Worm (Caenorhabditis elegans): ENCODE data around the gene Y38A10A.7.

Y38A10A.7 gene

DNA sequence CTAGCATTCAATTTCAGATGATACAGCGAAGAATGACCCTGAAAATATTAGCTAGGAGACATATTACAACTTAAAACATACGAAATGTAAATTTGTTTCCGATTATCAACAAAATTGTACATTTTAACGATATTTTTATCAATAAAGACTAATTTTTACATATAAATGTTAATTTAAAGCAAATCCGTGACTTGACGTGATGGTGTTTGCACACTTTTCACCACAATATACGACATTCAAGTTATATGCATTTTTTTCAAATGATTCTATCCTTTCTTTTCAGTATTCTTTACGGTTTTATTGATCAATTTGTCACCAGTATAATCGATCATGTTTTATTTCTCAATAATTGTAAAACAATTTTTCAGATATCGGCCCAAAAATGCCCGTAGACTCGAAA, at the start of gene Y38A10A.7:
Gene Y38A10A.7, plus strand, starts transcription at position 369 of the 400 bp plus-strand sequence.
- TF ChIP-seq mls-2 (tag; optimal IDR thresholded peaks at IDR 0.05) (no peak), nhr-237 (tag; optimal IDR thresholded peaks at IDR 0.05) (no peak), ham-2 (GFP tag; optimal IDR thresholded peaks at IDR 0.05) (no peak), lsy-2 (tag; optimal IDR thresholded peaks at IDR 0.05) (no peak), bed-3 (GFP tag; optimal IDR thresholded peaks at IDR 0.05) (no peak), hlh-1 (tag; optimal IDR thresholded peaks at IDR 0.05) (no peak), ztf-11 (tag; optimal IDR thresholded peaks at IDR 0.05) (no peak), cnd-1 (tag; optimal IDR thresholded peaks at IDR 0.05) (no peak), nhr-28 (tag; optimal IDR thresholded peaks at IDR 0.05) (no peak), flh-1 (GFP tag; optimal IDR thresholded peaks at IDR 0.05) (no peak), pha-4 (tag; optimal IDR thresholded peaks at IDR 0.05) (no peak), sptf-1 (tag; optimal IDR thresholded peaks at IDR 0.05) (no peak), lin-13 (tag; optimal IDR thresholded peaks at IDR 0.05) (no peak), unc-120 (tag; optimal IDR thresholded peaks at IDR 0.05; ENCODE audit: poor library complexity, severe bottlenecking) (no peak), ces-1 (GFP tag; optimal IDR thresholded peaks at IDR 0.05) (no peak), nhr-2 (tag; optimal IDR thresholded peaks at IDR 0.05) (no peak), nhr-12 (tag; optimal IDR thresholded peaks at IDR 0.05) (no peak), ceh-39 (tag; optimal IDR thresholded peaks at IDR 0.05) (no peak), drap-1 (GFP tag; optimal IDR thresholded peaks at IDR 0.05) (no peak)

DNA sequence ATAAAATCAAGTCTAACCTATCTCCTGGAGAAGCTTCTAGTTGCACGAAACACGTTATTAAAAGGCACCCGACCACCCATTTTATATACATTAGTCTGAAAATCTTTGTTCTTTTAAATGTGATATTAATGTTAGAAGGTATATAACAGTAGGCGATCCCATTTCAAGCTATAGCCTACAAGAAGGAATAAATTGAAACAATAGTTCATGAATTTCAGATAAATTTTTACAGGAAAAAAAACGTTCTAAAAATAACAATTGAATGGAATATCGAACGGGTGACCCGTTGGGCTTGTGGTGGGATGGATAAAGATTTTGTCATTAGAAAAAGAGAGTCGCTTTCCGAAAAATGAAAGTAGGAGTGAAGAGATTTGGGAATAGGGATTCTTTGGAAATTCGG, 48.2 kb upstream of the Y38A10A.7 start, which contains the start of gene pgap-3:
Gene pgap-3, minus strand, starts transcription at position 101 of the 400 bp plus-strand sequence.
- TF ChIP-seq M03D4.4 (tag; optimal IDR thresholded peaks at IDR 0.05) (no peak), mab-5 (tag; optimal IDR thresholded peaks at IDR 0.05) (no peak), zip-8 (tag; optimal IDR thresholded peaks at IDR 0.05) (no peak), ceh-39 (tag; optimal IDR thresholded peaks at IDR 0.05) (no peak), ham-2 (GFP tag; optimal IDR thresholded peaks at IDR 0.05) (no peak), sptf-1 (tag; optimal IDR thresholded peaks at IDR 0.05) (no peak), mls-2 (tag; optimal IDR thresholded peaks at IDR 0.05) (no peak), flh-1 (GFP tag; optimal IDR thresholded peaks at IDR 0.05) (no peak), drap-1 (GFP tag; optimal IDR thresholded peaks at IDR 0.05) (no peak), nhr-2 (tag; optimal IDR thresholded peaks at IDR 0.05) (no peak), ceh-83 (GFP tag; optimal IDR thresholded peaks at IDR 0.05) (no peak), nhr-12 (tag; optimal IDR thresholded peaks at IDR 0.05) (no peak), sem-2 (GFP tag; optimal IDR thresholded peaks at IDR 0.05) (no peak)

DNA sequence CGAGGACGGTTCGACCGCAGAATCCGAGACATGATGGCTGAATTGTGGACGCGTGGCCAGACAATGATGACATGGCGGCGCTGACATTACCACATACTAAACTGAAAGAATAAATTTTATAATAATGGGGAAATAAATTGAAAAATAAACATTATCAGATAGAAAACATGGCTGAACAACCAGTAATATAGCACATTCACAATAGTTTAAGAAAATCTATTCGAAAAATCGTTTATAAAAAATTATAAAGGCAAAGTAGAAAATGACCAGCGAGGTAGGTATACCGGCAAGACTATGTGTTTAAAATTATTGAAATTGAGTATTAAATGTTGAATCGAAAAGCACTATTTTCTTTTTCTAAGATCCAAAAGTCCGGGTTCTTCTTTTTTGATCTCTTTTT, 44.8 kb upstream of the Y38A10A.7 start, which contains the start of gene jamp-1:
Gene jamp-1, minus strand, starts transcription at position 101 of the 400 bp plus-strand sequence.
- no peak for TF ChIP-seq unc-120 (tag; optimal IDR thresholded peaks at IDR 0.05; ENCODE audit: poor library complexity, severe bottlenecking)
- TF ChIP-seq cnd-1 (tag; optimal IDR thresholded peaks at IDR 0.05) = no peak
- no peak for TF ChIP-seq elt-1 (tag; optimal IDR thresholded peaks at IDR 0.05; ENCODE audit: borderline replicate concordance, insufficient read depth)
- TF ChIP-seq mab-5 (tag; optimal IDR thresholded peaks at IDR 0.05) = no peak
- TF ChIP-seq ham-2 (GFP tag; optimal IDR thresholded peaks at IDR 0.05) = no peak
- TF ChIP-seq ceh-83 (GFP tag; optimal IDR thresholded peaks at IDR 0.05) = no peak
- TF ChIP-seq ces-1 (GFP tag; optimal IDR thresholded peaks at IDR 0.05) = no peak
- TF ChIP-seq snpc-4 (tag; optimal IDR thresholded peaks at IDR 0.05) = no peak
- no peak for TF ChIP-seq tbx-8 (GFP tag; optimal IDR thresholded peaks at IDR 0.05)

DNA sequence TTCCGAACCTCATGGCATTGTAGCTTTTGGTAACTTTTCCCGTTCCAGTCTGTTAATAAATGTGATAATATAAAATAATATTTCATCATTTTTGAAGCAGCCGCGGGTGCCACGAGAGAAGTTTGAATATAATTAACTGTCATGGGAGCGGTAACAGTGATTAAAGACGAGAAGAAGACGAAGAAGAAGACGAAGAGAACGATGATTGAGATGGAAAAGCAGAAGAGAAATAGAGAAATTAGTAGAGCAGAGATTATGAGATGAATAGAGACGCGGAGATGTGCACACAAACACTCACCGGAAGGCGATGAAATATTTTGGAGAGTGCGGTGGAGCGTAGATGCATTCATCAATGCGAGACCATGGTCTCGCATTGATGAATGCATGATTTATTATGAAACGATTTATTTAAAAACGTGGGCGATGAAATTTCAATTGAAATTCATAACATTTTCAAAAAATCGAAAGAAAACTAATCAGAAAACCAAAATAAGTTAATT, 42.8 kb upstream of the Y38A10A.7 start, which contains the start of gene seip-1:
Gene seip-1, minus strand, starts transcription at position 51 of the 500 bp plus-strand sequence.
- no peak for TF ChIP-seq mab-5 (tag; optimal IDR thresholded peaks at IDR 0.05)
- TF ChIP-seq sem-2 (GFP tag; optimal IDR thresholded peaks at IDR 0.05) = no peak
- peak; percentile 65 for TF ChIP-seq mls-2 (tag; optimal IDR thresholded peaks at IDR 0.05)
- peak; percentile 91 for TF ChIP-seq mep-1 (tag; optimal IDR thresholded peaks at IDR 0.05)
- TF ChIP-seq snpc-4 (tag; optimal IDR thresholded peaks at IDR 0.05) = no peak
- peak; percentile 28 for TF ChIP-seq sptf-1 (tag; optimal IDR thresholded peaks at IDR 0.05)
- TF ChIP-seq lin-32 (GFP tag; optimal IDR thresholded peaks at IDR 0.05) = no peak
- TF ChIP-seq pha-4 (tag; optimal IDR thresholded peaks at IDR 0.05) = peak; percentile 76
- TF ChIP-seq lsy-2 (tag; optimal IDR thresholded peaks at IDR 0.05) = peak; percentile 68
- no peak for TF ChIP-seq zip-8 (tag; optimal IDR thresholded peaks at IDR 0.05)
- TF ChIP-seq nhr-237 (tag; optimal IDR thresholded peaks at IDR 0.05) = peak; percentile 72
- no peak for TF ChIP-seq ceh-43 (GFP tag; optimal IDR thresholded peaks at IDR 0.05)
- TF ChIP-seq ham-2 (GFP tag; optimal IDR thresholded peaks at IDR 0.05) = no peak
- TF ChIP-seq unc-62 (GFP tag; optimal IDR thresholded peaks at IDR 0.05) = peak; percentile 82
- TF ChIP-seq nhr-76 (tag; optimal IDR thresholded peaks at IDR 0.05) = no peak
- no peak for TF ChIP-seq elt-1 (tag; optimal IDR thresholded peaks at IDR 0.05; ENCODE audit: borderline replicate concordance, insufficient read depth)
- peak; percentile 80 for TF ChIP-seq ces-1 (GFP tag; optimal IDR thresholded peaks at IDR 0.05)
- no peak for TF ChIP-seq nhr-12 (tag; optimal IDR thresholded peaks at IDR 0.05)
- TF ChIP-seq drap-1 (GFP tag; optimal IDR thresholded peaks at IDR 0.05) = no peak
- TF ChIP-seq unc-120 (tag; optimal IDR thresholded peaks at IDR 0.05; ENCODE audit: poor library complexity, severe bottlenecking) = peak; percentile 5
- TF ChIP-seq nhr-2 (tag; optimal IDR thresholded peaks at IDR 0.05) = no peak
- TF ChIP-seq blmp-1 (tag; optimal IDR thresholded peaks at IDR 0.05) = no peak
- TF ChIP-seq unc-39 (tag; optimal IDR thresholded peaks at IDR 0.05) = no peak
- TF ChIP-seq bed-3 (GFP tag; optimal IDR thresholded peaks at IDR 0.05) = no peak
- TF ChIP-seq tbx-8 (GFP tag; optimal IDR thresholded peaks at IDR 0.05) = no peak
- TF ChIP-seq ceh-39 (tag; optimal IDR thresholded peaks at IDR 0.05) = peak; percentile 54
- TF ChIP-seq ztf-11 (tag; optimal IDR thresholded peaks at IDR 0.05) = no peak
- no peak for TF ChIP-seq M03D4.4 (tag; optimal IDR thresholded peaks at IDR 0.05)
- no peak for TF ChIP-seq nhr-28 (tag; optimal IDR thresholded peaks at IDR 0.05)
- TF ChIP-seq lin-13 (tag; optimal IDR thresholded peaks at IDR 0.05) = peak; percentile 52
- peak; percentile 46 for TF ChIP-seq hlh-1 (tag; optimal IDR thresholded peaks at IDR 0.05)
- no peak for TF ChIP-seq ceh-83 (GFP tag; optimal IDR thresholded peaks at IDR 0.05)
- no peak for TF ChIP-seq flh-1 (GFP tag; optimal IDR thresholded peaks at IDR 0.05)

Measured in whole organism, mixed stage, embryonic.